Fruit fly (Drosophila melanogaster): ENCODE data around the gene CG32022.

CG32022 gene

DNA sequence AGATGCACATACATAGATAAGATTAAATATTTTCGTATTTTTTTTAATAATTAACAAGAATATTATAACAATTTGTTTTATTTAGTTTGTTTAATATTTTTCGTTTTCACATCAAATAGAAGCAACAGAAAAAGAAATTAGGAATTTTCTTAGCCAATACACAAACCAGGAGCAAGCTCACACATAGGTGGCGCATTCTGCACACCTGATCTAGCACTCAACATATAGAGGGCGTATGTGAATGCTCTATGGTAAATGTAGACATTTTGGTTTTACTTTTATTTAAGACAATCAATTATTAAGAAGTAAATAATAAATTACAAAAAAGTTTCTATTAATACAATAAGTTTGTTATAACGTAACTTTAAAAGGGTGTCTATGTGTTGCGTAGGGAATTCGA is 27.8 kb upstream of the CG32022 start (continued):
- TF ChIP-seq sisA (GFP tag; IDR thresholded peaks at IDR 0.05) (peak; percentile 57), Dfd (GFP tag; optimal IDR thresholded peaks at IDR 0.05) (no peak), ara (GFP tag; IDR thresholded peaks at IDR 0.05) (no peak), Sox102F (GFP tag; optimal IDR thresholded peaks at IDR 0.05) (peak; percentile 28), Lhr (GFP tag; optimal IDR thresholded peaks at IDR 0.05) (peak; percentile 31), ap (GFP tag; IDR thresholded peaks at IDR 0.05) (0 out of 2 replicates have a peak, but pooled peaks have one; percentile 14), grau (tag; optimal IDR thresholded peaks at IDR 0.05) (peak; percentile 27), CG14860 (GFP tag; IDR thresholded peaks at IDR 0.05; ENCODE audit: partially characterized antibody) (no peak), bigmax (GFP tag; optimal IDR thresholded peaks at IDR 0.05) (no peak), CG6254 (GFP tag; optimal IDR thresholded peaks at IDR 0.05) (no peak), Hmx (GFP tag; optimal IDR thresholded peaks at IDR 0.05) (no peak), CG7963 (GFP tag; IDR thresholded peaks at IDR 0.05; ENCODE audit: partially characterized antibody) (no peak), Mrtf (GFP tag; IDR thresholded peaks at IDR 0.05) (peak; percentile 43; the same call in 2 of the 3 replicates), CG12769 (tag; optimal IDR thresholded peaks at IDR 0.05) (no peak), al (GFP tag; IDR thresholded peaks at IDR 0.05) (no peak), Xbp1 (GFP tag; optimal IDR thresholded peaks at IDR 0.05) (peak; percentile 70), CG8765 (GFP tag; IDR thresholded peaks at IDR 0.05) (no peak), Awh (GFP tag; IDR thresholded peaks at IDR 0.05) (no peak), lmd (GFP tag; IDR thresholded peaks at IDR 0.05) (peak; percentile 61; the same call in 1 of the 2 replicates), Nf-YA (GFP tag; IDR thresholded peaks at IDR 0.05) (no peak), CG6175 (GFP tag; IDR thresholded peaks at IDR 0.05) (no peak), ci (GFP tag; IDR thresholded peaks at IDR 0.05) (no peak), bsh (GFP tag; optimal IDR thresholded peaks at IDR 0.05) (no peak), dan (GFP tag; IDR thresholded peaks at IDR 0.05) (no peak), CG17829 (tag; optimal IDR thresholded peaks at IDR 0.05) (peak; percentile 24), CG2678 (tag; optimal IDR thresholded peaks at IDR 0.05) (no peak), Fer3 (tag; optimal IDR thresholded peaks at IDR 0.05) (peak; percentile 24), pb (GFP tag; optimal IDR thresholded peaks at IDR 0.05) (no peak), CG18262 (tag; optimal IDR thresholded peaks at IDR 0.05) (no peak), CHES-1-like (GFP tag; optimal IDR thresholded peaks at IDR 0.05) (no peak), Optix (GFP tag; IDR thresholded peaks at IDR 0.05) (peak; percentile 47; the same call in 1 of the 3 replicates), row (GFP tag; IDR thresholded peaks at IDR 0.05) (0 out of 3 replicates have a peak, but pooled peaks have one; percentile 8), gce (GFP tag; IDR thresholded peaks at IDR 0.05) (no peak), CG17612 (GFP tag; IDR thresholded peaks at IDR 0.05) (no peak), CG8924 (tag; optimal IDR thresholded peaks at IDR 0.05) (no peak), CG42726 (GFP tag; IDR thresholded peaks at IDR 0.05; ENCODE audit: partially characterized antibody) (peak; percentile 75), D19B (GFP tag; optimal IDR thresholded peaks at IDR 0.05) (no peak), ERR (GFP tag; optimal IDR thresholded peaks at IDR 0.05) (no peak), CG2202 (tag; optimal IDR thresholded peaks at IDR 0.05) (no peak), sens-2 (GFP tag; IDR thresholded peaks at IDR 0.05) (no peak), Eip74EF (GFP tag; optimal IDR thresholded peaks at IDR 0.05) (no peak), GATAe (GFP tag; conservative IDR thresholded peaks at IDR 0.05) (no peak), Side (GFP tag; optimal IDR thresholded peaks at IDR 0.05) (no peak), MBD-R2 (GFP tag; IDR thresholded peaks at IDR 0.05) (no peak), Bteb2 (GFP tag; optimal IDR thresholded peaks at IDR 0.05) (no peak), br (optimal IDR thresholded peaks at IDR 0.05) (no peak), Camta (GFP tag; optimal IDR thresholded peaks at IDR 0.05) (no peak), E2f2 (GFP tag; IDR thresholded peaks at IDR 0.05) (no peak), Poxn (GFP tag; IDR thresholded peaks at IDR 0.05) (no peak), Nf-YC (tag; optimal IDR thresholded peaks at IDR 0.05) (no peak), CG6689 (GFP tag; IDR thresholded peaks at IDR 0.05) (no peak), Ets65A (GFP tag) (peak; percentile 62), nerfin-1 (tag; optimal IDR thresholded peaks at IDR 0.05) (no peak)
